Worm (Caenorhabditis elegans): ENCODE results near the gene cnt-1.

ce11 chrII:12041116-12041515, 47.6 kb downstream of the cnt-1 start:
- no peak for TF ChIP-seq nhr-23 (tag; optimal IDR thresholded peaks at IDR 0.05)
- TF ChIP-seq nhr-237 (tag; optimal IDR thresholded peaks at IDR 0.05) = no peak
- no peak for TF ChIP-seq zag-1 (tag; optimal IDR thresholded peaks at IDR 0.05)
- no peak for TF ChIP-seq unc-62 (GFP tag; optimal IDR thresholded peaks at IDR 0.05)
- no peak for TF ChIP-seq pqm-1 (tag; optimal IDR thresholded peaks at IDR 0.05)
- TF ChIP-seq egl-27 (tag; optimal IDR thresholded peaks at IDR 0.05) = no peak
- no peak for TF ChIP-seq ceh-82 (tag; optimal IDR thresholded peaks at IDR 0.05)
- TF ChIP-seq snpc-4 (tag; optimal IDR thresholded peaks at IDR 0.05) = no peak

Data from whole organism, L3 larva.